Worm (Caenorhabditis elegans): ENCODE results near the gene Y69E1A.1.

Gene Y69E1A.1

DNA sequence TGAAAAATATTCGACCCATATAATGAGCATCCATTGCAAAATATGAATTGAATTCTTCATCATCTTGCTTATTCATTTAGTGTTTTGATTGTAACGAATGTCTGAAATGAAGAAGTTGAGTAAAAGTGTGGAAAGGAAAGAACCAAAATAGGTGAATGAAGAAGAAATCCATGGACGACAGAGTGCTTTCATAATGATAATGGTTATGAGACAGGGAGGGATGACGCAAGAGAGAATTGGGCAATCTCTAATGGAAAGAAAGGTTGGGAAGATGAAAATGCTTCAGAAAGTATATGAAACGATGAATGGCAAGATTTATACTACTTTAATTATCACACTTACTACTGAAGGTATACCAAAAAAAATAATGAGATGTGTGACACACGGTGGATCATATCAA lies 44.4 kb downstream of the Y69E1A.1 start, which contains the start of gene ZK596.3:
TSS of gene ZK596.3 (minus strand) at position 101 of the 400 bp plus-strand sequence.
- TF ChIP-seq ceh-16 (tag; optimal IDR thresholded peaks at IDR 0.05) (no peak), ztf-11 (tag; optimal IDR thresholded peaks at IDR 0.05) (no peak), egl-27 (tag; optimal IDR thresholded peaks at IDR 0.05) (no peak), nhr-25 (tag; optimal IDR thresholded peaks at IDR 0.05) (no peak), elt-3 (tag; optimal IDR thresholded peaks at IDR 0.05) (no peak), lsy-12 (tag; optimal IDR thresholded peaks at IDR 0.05) (no peak), elt-2 (tag; optimal IDR thresholded peaks at IDR 0.05) (no peak), lin-39 (tag; optimal IDR thresholded peaks at IDR 0.05) (no peak), R02D3.7 (tag; optimal IDR thresholded peaks at IDR 0.05) (no peak), nhr-237 (tag; optimal IDR thresholded peaks at IDR 0.05) (no peak), mml-1 (tag; optimal IDR thresholded peaks at IDR 0.05) (no peak), sea-2 (GFP tag; optimal IDR thresholded peaks at IDR 0.05) (no peak), hmg-11 (tag; optimal IDR thresholded peaks at IDR 0.05) (no peak), ama-1 (optimal IDR thresholded peaks at IDR 0.05) (no peak)

DNA sequence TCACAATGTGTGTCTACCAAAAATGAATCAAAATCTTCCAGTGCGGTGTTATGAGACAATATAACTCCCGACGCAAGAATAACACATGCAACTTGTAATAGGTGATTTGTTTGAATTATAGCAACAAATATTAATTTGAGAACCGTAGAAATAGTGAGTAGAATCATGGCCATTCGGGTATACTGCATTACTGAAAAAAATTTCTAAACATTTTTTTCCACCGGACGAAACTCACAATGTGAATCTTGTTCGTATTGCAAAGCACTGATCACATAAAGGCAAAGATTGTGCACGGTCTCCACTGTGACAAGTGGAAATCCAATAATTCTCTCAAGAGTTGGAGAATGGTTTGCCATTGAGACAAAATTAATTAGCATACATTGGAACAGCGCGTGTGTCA lies 46.2 kb downstream of the Y69E1A.1 start:
- TF ChIP-seq ztf-11 (tag; optimal IDR thresholded peaks at IDR 0.05) (no peak), fos-1 (tag; optimal IDR thresholded peaks at IDR 0.05) (no peak), mml-1 (tag; optimal IDR thresholded peaks at IDR 0.05) (no peak), eor-1 (tag; optimal IDR thresholded peaks at IDR 0.05) (no peak), lsy-12 (tag; optimal IDR thresholded peaks at IDR 0.05) (no peak)

DNA sequence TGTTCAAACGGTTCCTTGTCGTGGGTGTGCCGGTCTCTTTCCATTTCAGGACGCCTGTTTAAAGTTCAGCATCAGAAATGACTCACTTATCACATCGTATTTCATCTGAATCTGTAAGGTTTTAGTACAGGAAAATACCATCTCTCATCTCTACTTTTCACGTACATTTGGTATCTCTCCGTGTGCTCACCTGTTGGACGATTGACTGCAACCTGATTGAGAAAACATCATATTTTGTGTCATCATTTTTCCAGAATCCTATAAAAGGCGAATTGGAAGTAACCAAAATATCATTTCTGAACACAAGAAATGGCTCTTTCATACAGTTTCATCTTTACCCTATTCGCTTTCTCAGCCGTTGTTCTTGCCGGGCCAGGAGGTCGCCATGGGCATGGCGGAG lies 48.6 kb downstream of the Y69E1A.1 start, which contains the start of gene srlf-30:
TSS of gene srlf-30 (plus strand) at position 301 of the 400 bp plus-strand sequence.
- TF ChIP-seq hmg-11 (tag; optimal IDR thresholded peaks at IDR 0.05) (no peak), ZK546.5 (tag; optimal IDR thresholded peaks at IDR 0.05) (no peak), ama-1 (optimal IDR thresholded peaks at IDR 0.05) (no peak), eor-1 (tag; optimal IDR thresholded peaks at IDR 0.05) (no peak), nhr-12 (tag; optimal IDR thresholded peaks at IDR 0.05) (no peak), aly-2 (tag; optimal IDR thresholded peaks at IDR 0.05) (no peak), fkh-2 (tag; optimal IDR thresholded peaks at IDR 0.05) (no peak), ztf-4 (tag; optimal IDR thresholded peaks at IDR 0.05) (no peak), skn-1 (tag; optimal IDR thresholded peaks at IDR 0.05) (no peak), nhr-67 (tag; optimal IDR thresholded peaks at IDR 0.05) (no peak), jun-1 (tag; optimal IDR thresholded peaks at IDR 0.05) (no peak), mdl-1 (tag; optimal IDR thresholded peaks at IDR 0.05) (no peak), ceh-9 (tag; optimal IDR thresholded peaks at IDR 0.05) (no peak), nhr-76 (tag; optimal IDR thresholded peaks at IDR 0.05) (no peak), nhr-77 (tag; optimal IDR thresholded peaks at IDR 0.05) (no peak)

DNA sequence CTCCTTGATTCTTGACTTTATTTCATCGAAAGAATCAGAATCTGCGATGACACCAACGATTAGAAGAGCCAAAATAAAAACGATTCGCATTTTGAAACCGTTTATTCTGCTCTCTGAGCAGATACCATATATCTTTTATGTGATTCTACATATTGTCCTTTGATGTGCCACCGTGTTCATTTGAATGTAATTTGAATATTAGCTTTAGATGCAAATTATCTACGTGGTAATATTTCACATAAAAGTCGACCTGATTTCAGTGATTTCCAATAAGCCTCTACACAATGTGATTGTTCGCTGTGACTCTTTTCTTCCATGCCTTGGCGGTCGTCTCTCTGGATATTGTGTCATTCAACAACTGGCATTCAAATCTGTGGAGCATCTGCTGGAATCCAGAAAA lies 49.6 kb downstream of the Y69E1A.1 start, which contains the start of the genes F13E9.9 and F13E9.19:
TSS of gene F13E9.9 (minus strand) at position 101 of the 400 bp plus-strand sequence.
TSS of gene F13E9.19 (plus strand) at position 316 of the 400 bp plus-strand sequence.
- TF ChIP-seq nhr-77 (tag; optimal IDR thresholded peaks at IDR 0.05) = no peak
- TF ChIP-seq nhr-25 (tag; optimal IDR thresholded peaks at IDR 0.05) = no peak
- no peak for TF ChIP-seq ztf-4 (tag; optimal IDR thresholded peaks at IDR 0.05)
- no peak for TF ChIP-seq egl-5 (tag; optimal IDR thresholded peaks at IDR 0.05)
- no peak for TF ChIP-seq ZK546.5 (tag; optimal IDR thresholded peaks at IDR 0.05)
- TF ChIP-seq pha-4 (tag; optimal IDR thresholded peaks at IDR 0.05) = no peak
- TF ChIP-seq ceh-16 (tag; optimal IDR thresholded peaks at IDR 0.05) = no peak
- TF ChIP-seq nhr-67 (tag; optimal IDR thresholded peaks at IDR 0.05) = no peak
- TF ChIP-seq elt-2 (tag; optimal IDR thresholded peaks at IDR 0.05) = no peak
- no peak for TF ChIP-seq nhr-11 (tag; optimal IDR thresholded peaks at IDR 0.05)
- TF ChIP-seq R02D3.7 (tag; optimal IDR thresholded peaks at IDR 0.05) = no peak
- TF ChIP-seq nhr-237 (tag; optimal IDR thresholded peaks at IDR 0.05) = no peak
- TF ChIP-seq nfya-1 (tag; optimal IDR thresholded peaks at IDR 0.05; ENCODE audit: insufficient read depth) = no peak
- no peak for TF ChIP-seq fos-1 (tag; optimal IDR thresholded peaks at IDR 0.05)
- TF ChIP-seq ceh-82 (tag; optimal IDR thresholded peaks at IDR 0.05) = no peak
- TF ChIP-seq hmg-11 (tag; optimal IDR thresholded peaks at IDR 0.05) = no peak

DNA sequence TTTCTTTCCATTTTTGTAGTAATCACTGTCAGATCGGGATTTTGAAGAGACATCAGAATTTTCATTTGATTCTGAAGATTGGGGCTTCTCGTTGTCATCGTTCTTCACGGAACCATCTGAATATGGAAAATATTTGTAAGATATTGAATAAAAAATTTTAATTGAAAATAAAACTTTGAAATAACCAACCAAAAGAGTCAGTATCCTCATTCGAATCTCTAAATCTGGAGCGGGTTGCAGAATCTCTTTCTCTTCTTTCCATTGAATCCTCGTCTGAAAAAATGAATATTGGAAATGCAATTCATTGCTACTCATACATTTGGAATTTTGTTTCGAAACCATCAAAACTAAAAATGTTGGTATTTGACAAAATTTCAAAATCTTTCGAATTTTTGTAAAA lies 50.5 kb downstream of the Y69E1A.1 start:
- no peak for TF ChIP-seq ceh-28 (tag; optimal IDR thresholded peaks at IDR 0.05)
- no peak for TF ChIP-seq unc-39 (tag; optimal IDR thresholded peaks at IDR 0.05)
- TF ChIP-seq aly-2 (tag; optimal IDR thresholded peaks at IDR 0.05) = no peak
- no peak for TF ChIP-seq egl-5 (tag; optimal IDR thresholded peaks at IDR 0.05)
- TF ChIP-seq lin-15B (tag; optimal IDR thresholded peaks at IDR 0.05) = no peak
- TF ChIP-seq zag-1 (tag; optimal IDR thresholded peaks at IDR 0.05) = no peak
- TF ChIP-seq ama-1 (optimal IDR thresholded peaks at IDR 0.05) = no peak
- TF ChIP-seq egl-27 (tag; optimal IDR thresholded peaks at IDR 0.05) = no peak
- TF ChIP-seq nhr-76 (tag; optimal IDR thresholded peaks at IDR 0.05) = no peak
- TF ChIP-seq tbx-2 (tag; optimal IDR thresholded peaks at IDR 0.05) = no peak
- no peak for TF ChIP-seq fos-1 (tag; optimal IDR thresholded peaks at IDR 0.05)
- no peak for TF ChIP-seq mml-1 (tag; optimal IDR thresholded peaks at IDR 0.05)
- TF ChIP-seq nhr-43 (tag; optimal IDR thresholded peaks at IDR 0.05; ENCODE audit: poor library complexity, severe bottlenecking) = no peak
- TF ChIP-seq jun-1 (tag; optimal IDR thresholded peaks at IDR 0.05) = no peak
- TF ChIP-seq nhr-11 (tag; optimal IDR thresholded peaks at IDR 0.05) = no peak
- TF ChIP-seq R02D3.7 (tag; optimal IDR thresholded peaks at IDR 0.05) = no peak
- no peak for TF ChIP-seq elt-3 (tag; optimal IDR thresholded peaks at IDR 0.05)
- no peak for TF ChIP-seq sea-2 (GFP tag; optimal IDR thresholded peaks at IDR 0.05)

All from whole organism, L3 larva.